Worm (Caenorhabditis elegans) whole organism, L4/young adult: Measurements from ENCODE around the gene T05C7.4.
"Not testable (repeated sequence)": the region's sequence is repeated elsewhere in the genome, so short reads cannot be mapped to it uniquely, and the experiment has no call there.

Source experiments
- W03F9.2 ChIP-seq: fragments of 150-350 bp; optimal IDR thresholded peaks from 2 replicates; lab custom pipeline; 2014; ENCODE audit warnings: missing biosample characterization, missing genetic modification characterization
- dao-5 ChIP-seq: sonication (generic microtip); optimal IDR thresholded peaks from 2 replicates; lab custom pipeline; 2016; ENCODE audit warnings: missing genotype, missing genetic modification characterization, moderate library complexity, missing compliant biosample characterization

- TF ChIP-seq dao-5; W03F9.2 (tag; lab: Kevin White, UChicago): not testable (repeated sequence)
Measured at ce11 chrIV:61448-61847, 8.0 kb upstream of the T05C7.4 start, which contains the start of gene T05C7.7.
